Fruit fly (Drosophila melanogaster): ENCODE results near the gene Dnaaf5.

Dnaaf5 gene

DNA sequence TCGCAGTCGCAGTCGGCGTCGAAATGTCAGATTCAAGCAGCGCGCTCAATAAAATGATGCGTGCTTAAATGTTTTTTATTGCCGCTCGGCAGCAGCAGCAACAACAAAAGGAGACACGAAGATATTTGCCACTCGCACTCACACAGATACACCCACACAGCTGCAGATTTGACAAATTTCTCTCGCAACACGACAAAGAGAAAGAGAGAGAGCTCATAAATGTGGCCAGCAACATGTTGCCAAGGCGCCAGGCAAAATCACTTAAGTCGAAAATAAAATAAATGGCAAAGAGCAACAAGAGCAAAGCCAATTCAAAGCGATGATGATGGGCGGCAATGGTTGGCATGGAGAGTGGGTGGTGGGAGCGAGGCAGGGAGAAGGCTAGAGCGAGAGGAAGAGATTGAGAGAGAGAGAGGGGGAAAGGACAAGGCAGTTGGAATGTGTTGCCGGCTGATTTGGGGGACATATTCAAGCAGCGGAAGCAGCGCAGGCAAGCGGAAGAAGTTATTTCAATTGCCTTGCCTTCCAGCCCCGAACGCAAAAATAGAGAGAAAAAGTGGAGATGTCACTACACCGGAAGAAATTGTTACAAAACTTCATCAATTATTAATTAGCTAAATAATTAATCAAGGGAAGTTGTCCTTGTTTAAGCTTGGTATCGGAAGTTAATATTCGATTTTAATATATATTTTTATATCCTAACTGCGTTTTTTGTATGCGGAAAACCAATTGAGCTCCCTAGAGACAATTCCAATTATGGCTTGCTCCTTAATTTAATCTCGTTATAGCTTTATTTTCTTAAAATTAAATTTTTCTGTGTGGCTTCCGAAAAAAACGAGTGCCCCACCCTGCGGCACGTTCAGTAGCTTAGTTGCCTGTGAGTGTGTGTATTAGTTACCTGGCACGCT lies 14.5 kb downstream of the Dnaaf5 start (continued):
- 0 out of 2 replicates have a peak, but pooled peaks have one; percentile 46 for TF ChIP-seq cas (GFP tag; IDR thresholded peaks at IDR 0.05)
- no peak for TF ChIP-seq pan (optimal IDR thresholded peaks at IDR 0.05)
- peak in 1 of 2 experiments; percentile 61 for TF ChIP-seq pan (GFP tag; optimal IDR thresholded peaks at IDR 0.05 in 1 of 2, IDR thresholded peaks at IDR 0.05 in 1 of 2)
- no peak for TF ChIP-seq pum (GFP tag; optimal IDR thresholded peaks at IDR 0.05)
- TF ChIP-seq hb (GFP tag; IDR thresholded peaks at IDR 0.05; ENCODE audit: partially characterized antibody): no peak
- no peak for TF ChIP-seq jing (GFP tag; optimal IDR thresholded peaks at IDR 0.05)
- TF ChIP-seq CG18599 (GFP tag; optimal IDR thresholded peaks at IDR 0.05): peak; percentile 88
- TF ChIP-seq CG15696 (tag; optimal IDR thresholded peaks at IDR 0.05): no peak
- no peak for TF ChIP-seq gfzf (GFP tag; optimal IDR thresholded peaks at IDR 0.05)
- TF ChIP-seq sr (GFP tag; IDR thresholded peaks at IDR 0.05): no peak
- TF ChIP-seq CG8089 (GFP tag; optimal IDR thresholded peaks at IDR 0.05): no peak
- TF ChIP-seq CG2712 (tag; optimal IDR thresholded peaks at IDR 0.05): peak; percentile 59
- TF ChIP-seq Ravus (GFP tag; IDR thresholded peaks at IDR 0.05): no peak
- peak; percentile 51 for TF ChIP-seq odd (GFP tag; optimal IDR thresholded peaks at IDR 0.05)
- TF ChIP-seq pzg (GFP tag; optimal IDR thresholded peaks at IDR 0.05): no peak
- peak; percentile 21 for TF ChIP-seq CG13624 (GFP tag; optimal IDR thresholded peaks at IDR 0.05)
- no peak for TF ChIP-seq HLH4C (GFP tag; IDR thresholded peaks at IDR 0.05; ENCODE audit: partially characterized antibody)
- TF ChIP-seq tx (GFP tag; optimal IDR thresholded peaks at IDR 0.05): no peak
- peak; percentile 65 for TF ChIP-seq Xrp1 (GFP tag; IDR thresholded peaks at IDR 0.05)
- TF ChIP-seq CG7786 (GFP tag; optimal IDR thresholded peaks at IDR 0.05): no peak
- TF ChIP-seq CG7839 (tag; optimal IDR thresholded peaks at IDR 0.05): peak; percentile 84
- TF ChIP-seq h (optimal IDR thresholded peaks at IDR 0.05): no peak
- peak; percentile 27; the same call in 1 of the 2 replicates for TF ChIP-seq E2f1 (GFP tag; IDR thresholded peaks at IDR 0.05)
- peak; percentile 14 for TF ChIP-seq gsb-n (tag; optimal IDR thresholded peaks at IDR 0.05)
- TF ChIP-seq CG3995 (GFP tag; optimal IDR thresholded peaks at IDR 0.05): peak; percentile 14
- TF ChIP-seq HLH54F (GFP tag; optimal IDR thresholded peaks at IDR 0.05): no peak
- no peak for TF ChIP-seq luna (GFP tag; optimal IDR thresholded peaks at IDR 0.05)
- TF ChIP-seq Hand (GFP tag; optimal IDR thresholded peaks at IDR 0.05): peak; percentile 69
- peak; percentile 39; the same call in 2 of the 3 replicates for TF ChIP-seq tgo (GFP tag; IDR thresholded peaks at IDR 0.05)
- no peak for TF ChIP-seq Oaz (GFP tag; IDR thresholded peaks at IDR 0.05)
- TF ChIP-seq CG18619 (GFP tag; optimal IDR thresholded peaks at IDR 0.05): peak; percentile 58
- TF ChIP-seq pho (GFP tag; optimal IDR thresholded peaks at IDR 0.05): no peak
- TF ChIP-seq CG2202 (tag; optimal IDR thresholded peaks at IDR 0.05): no peak
- TF ChIP-seq Dfd (GFP tag; optimal IDR thresholded peaks at IDR 0.05): no peak
- peak; percentile 88; the same call in 1 of the 4 replicates for TF ChIP-seq chinmo (GFP tag; IDR thresholded peaks at IDR 0.05; ENCODE audit: partially characterized antibody)
- TF ChIP-seq hkb (optimal IDR thresholded peaks at IDR 0.05): no peak
- peak; percentile 78 for TF ChIP-seq hkb (GFP tag; IDR thresholded peaks at IDR 0.05)
- TF ChIP-seq Hr51 (GFP tag; optimal IDR thresholded peaks at IDR 0.05): peak in 1 of 2 experiments; percentile 77
- peak; percentile 57; the same call in 1 of the 2 replicates for TF ChIP-seq CG32532 (GFP tag; IDR thresholded peaks at IDR 0.05)
- no peak for TF ChIP-seq Atf3 (GFP tag; optimal IDR thresholded peaks at IDR 0.05)
- TF ChIP-seq CG12219 (GFP tag; optimal IDR thresholded peaks at IDR 0.05): peak; percentile 40
- TF ChIP-seq ase (GFP tag; IDR thresholded peaks at IDR 0.05): 0 out of 3 replicates have a peak, but pooled peaks have one; percentile 18
- no peak for TF ChIP-seq CG10321 (GFP tag; IDR thresholded peaks at IDR 0.05)
- TF ChIP-seq gro (GFP tag; optimal IDR thresholded peaks at IDR 0.05): no peak
- TF ChIP-seq ewg (GFP tag; optimal IDR thresholded peaks at IDR 0.05): no peak
- TF ChIP-seq btn (GFP tag; optimal IDR thresholded peaks at IDR 0.05): no peak
- peak; percentile 40 for TF ChIP-seq CG11723 (GFP tag; optimal IDR thresholded peaks at IDR 0.05)
- no peak for TF ChIP-seq CkIIα-i1 (GFP tag; IDR thresholded peaks at IDR 0.05)
- TF ChIP-seq CG34422 (GFP tag; IDR thresholded peaks at IDR 0.05): 0 out of 3 replicates have a peak, but pooled peaks have one; percentile 26
- TF ChIP-seq Spps (tag; optimal IDR thresholded peaks at IDR 0.05): no peak
